Fruit fly (Drosophila melanogaster) Kc167 (cell line): Measurements from ENCODE around the gene CG8360.

ENCODE experiments used
- Myc ChIP-seq: fragments of >200 bp; optimal IDR thresholded peaks from 2 replicates; lab custom pipeline; 2017; ENCODE audit warnings: missing external identifiers
- Sin3A ChIP-seq: fragments of >200 bp; optimal IDR thresholded peaks from 2 replicates; lab custom pipeline; 2018; ENCODE audit warnings: missing external identifiers
- h ChIP-seq: fragments of >200 bp; optimal IDR thresholded peaks from 3 replicates; lab custom pipeline; 2018; ENCODE audit warnings: missing external identifiers
- insv ChIP-seq: fragments of >200 bp; optimal IDR thresholded peaks from 3 replicates; lab custom pipeline; 2018; ENCODE audit warnings: missing external identifiers
- psq ChIP-seq: fragments of >200 bp; optimal IDR thresholded peaks from 2 replicates; lab custom pipeline; 2017; ENCODE audit warnings: missing external identifiers
- ttk ChIP-seq: sonication (Bioruptor generic); optimal IDR thresholded peaks from 2 replicates; lab custom pipeline; 2017; ENCODE audit warnings: missing external identifiers

Gene CG8360

dm6 chr2L:8242186-8242585 is 29.4 kb downstream of the CG8360 start, which contains the start of gene CG14277:
Gene CG14277 (plus strand): TSS chr2L:8242486.
- TF ChIP-seq h (lab: Kevin White, UChicago): no peak

DNA sequence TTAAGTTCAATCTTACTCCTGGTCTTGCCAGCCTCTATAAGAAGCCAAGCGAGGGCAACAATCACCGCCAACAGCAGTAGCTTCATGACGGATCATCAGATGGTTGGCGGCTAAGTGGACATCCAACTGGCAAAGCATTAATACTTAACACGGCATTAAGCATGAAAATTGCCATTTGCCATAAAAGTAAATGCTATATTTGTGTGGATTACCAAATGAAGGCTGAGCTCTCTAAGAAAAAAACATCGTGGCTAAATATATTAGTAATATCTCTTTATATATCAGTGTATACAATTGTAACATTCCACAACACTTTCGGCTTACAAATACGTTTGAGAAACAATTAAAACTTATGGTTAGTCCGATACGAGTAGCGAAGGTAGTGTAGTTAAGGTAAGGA is 31.1 kb downstream of the CG8360 start, which contains the start of gene CG43057:
TSS of gene CG43057 (minus strand) at position 101 of the 400 bp plus-strand sequence.
- no peak for TF ChIP-seq h (lab: Kevin White, UChicago)
- TF ChIP-seq insv (lab: Kevin White, UChicago): no peak
- no peak for TF ChIP-seq psq (lab: Kevin White, UChicago)
- no peak for TF ChIP-seq Sin3A
- no peak for TF ChIP-seq Myc (lab: Kevin White, UChicago)
- no peak for TF ChIP-seq ttk (lab: Kevin White, UChicago)

dm6 chr2L:8255406-8255805 is 42.6 kb downstream of the CG8360 start:
- TF ChIP-seq ttk (lab: Kevin White, UChicago) (no peak), Myc (lab: Kevin White, UChicago) (no peak), h (lab: Kevin White, UChicago) (no peak), Sin3A (no peak), psq (lab: Kevin White, UChicago) (no peak), insv (lab: Kevin White, UChicago) (no peak)

DNA sequence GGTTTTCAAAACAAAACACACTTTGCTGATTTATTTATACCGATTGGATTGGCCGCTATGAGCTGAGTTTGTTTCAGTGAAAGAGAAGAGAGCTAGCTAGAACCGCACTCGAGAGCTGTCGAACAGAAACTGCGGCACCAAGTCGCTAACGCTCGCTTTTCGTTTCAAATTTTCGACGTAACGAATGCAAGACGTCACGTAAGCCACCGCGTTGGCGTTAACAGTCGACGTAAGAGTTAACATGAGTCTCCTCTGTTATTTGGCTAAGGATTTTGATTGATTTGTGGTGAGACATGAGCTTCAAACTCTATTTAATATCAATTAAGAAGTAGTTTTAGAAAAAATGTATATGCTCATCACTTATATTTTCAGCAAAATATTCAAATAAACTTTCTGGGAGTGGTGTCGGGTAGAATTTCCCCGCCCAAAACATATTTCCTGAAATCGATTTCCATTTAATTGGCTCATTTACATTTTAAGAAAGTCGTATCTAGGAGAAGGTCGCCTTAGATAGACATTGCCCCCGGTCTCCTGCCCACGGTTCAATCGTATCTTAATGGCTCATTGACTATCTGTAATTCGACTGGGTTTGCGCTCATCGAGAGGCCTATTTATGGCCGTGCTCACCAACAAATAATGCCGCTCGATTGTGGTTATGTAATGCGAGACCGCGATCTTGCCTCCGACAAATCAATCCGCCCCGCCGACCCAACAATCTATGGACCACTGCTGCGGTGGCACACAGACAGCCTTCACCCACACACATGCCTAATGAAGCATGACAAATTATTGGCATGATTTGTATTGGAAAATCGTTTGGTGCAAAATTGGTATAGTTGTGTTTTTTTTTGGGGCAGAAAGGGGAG is 44.9 kb downstream of the CG8360 start, which contains the start of gene CG8086:
TSS of gene CG8086 (minus strand) at position 102 of the 866 bp plus-strand sequence.
- TF ChIP-seq insv (lab: Kevin White, UChicago) (no peak), Sin3A (no peak), h (lab: Kevin White, UChicago) (no peak), psq (lab: Kevin White, UChicago) (no peak), ttk (lab: Kevin White, UChicago) (no peak), Myc (lab: Kevin White, UChicago) (no peak)
